Fruit fly (Drosophila melanogaster) whole organism, embryonic: ENCODE results near the gene CG33631.

Experiments used
- Adf1 ChIP-seq: fragments of 200-800 bp; sonication (Bioruptor generic); IDR thresholded peaks from 2 replicates; pipeline ENCODE4 v1.3.6; 2022; ENCODE audit warnings: missing biosample characterization, missing genetic modification characterization
- CG10366 ChIP-seq: fragments of 200-800 bp; sonication (Bioruptor generic); IDR thresholded peaks from 2 replicates; pipeline ENCODE4 v1.3.6; 2022; ENCODE audit warnings: missing biosample characterization, missing genetic modification characterization
- CG12744 ChIP-seq: fragments of 200-800 bp; sonication (Bioruptor generic); optimal IDR thresholded peaks from 2 replicates; lab custom pipeline; 2016; ENCODE audit warnings: missing biosample characterization, missing genetic modification characterization
- CG15011 ChIP-seq: fragments of 200-800 bp; sonication (Bioruptor generic); optimal IDR thresholded peaks from 3 replicates; lab custom pipeline; 2018; ENCODE audit warnings: missing biosample characterization, mild to moderate bottlenecking, missing genetic modification characterization
- CG16863 ChIP-seq: fragments of 200-800 bp; sonication (Bioruptor generic); optimal IDR thresholded peaks from 3 replicates; lab custom pipeline; 2016; ENCODE audit warnings: missing biosample characterization, missing genetic modification characterization
- CG17361 ChIP-seq: fragments of 200-800 bp; sonication (Bioruptor generic); IDR thresholded peaks from 3 replicates; pipeline ENCODE4 v1.3.6; 2022; ENCODE audit warnings: missing biosample characterization, missing genetic modification characterization
- CG17912 ChIP-seq: fragments of 200-800 bp; sonication (Bioruptor generic); optimal IDR thresholded peaks from 2 replicates; lab custom pipeline; 2018; ENCODE audit warnings: missing biosample characterization, mild to moderate bottlenecking, missing genetic modification characterization
- CG1832 ChIP-seq: fragments of 200-800 bp; sonication (Bioruptor generic); optimal IDR thresholded peaks from 2 replicates; lab custom pipeline; 2017; ENCODE audit warnings: missing biosample characterization, mild to moderate bottlenecking, missing genetic modification characterization, inconsistent platforms
- CG2120 ChIP-seq: fragments of 200-800 bp; sonication (Bioruptor generic); optimal IDR thresholded peaks from 3 replicates; lab custom pipeline; 2016; ENCODE audit warnings: missing biosample characterization, missing genetic modification characterization
- CG2889 ChIP-seq: fragments of 200-800 bp; sonication (Bioruptor generic); IDR thresholded peaks from 3 replicates; pipeline ENCODE4 v1.3.6; 2022; ENCODE audit warnings: missing biosample characterization, missing genetic modification characterization
- CG31365 ChIP-seq: fragments of 200-800 bp; sonication (Bioruptor generic); optimal IDR thresholded peaks from 2 replicates; lab custom pipeline; 2018; ENCODE audit warnings: missing biosample characterization, mild to moderate bottlenecking, missing genetic modification characterization
- CG34224 ChIP-seq: fragments of 200-800 bp; sonication (Bioruptor generic); IDR thresholded peaks from 3 replicates; pipeline ENCODE4 v1.3.6; 2022; ENCODE audit warnings: missing biosample characterization, missing genetic modification characterization; ENCODE audit not compliant: partially characterized antibody
- CG3847 ChIP-seq: fragments of 200-800 bp; sonication (Bioruptor generic); IDR thresholded peaks from 2 replicates; pipeline ENCODE4 v1.3.6; 2022; ENCODE audit warnings: missing biosample characterization, missing genetic modification characterization
- CG6791 ChIP-seq: fragments of 200-800 bp; sonication (Bioruptor generic); IDR thresholded peaks from 3 replicates; pipeline ENCODE4 v1.3.6; 2022; ENCODE audit warnings: missing biosample characterization, missing genetic modification characterization; ENCODE audit not compliant: partially characterized antibody
- CG7271 ChIP-seq: fragments of 200-800 bp; sonication (Bioruptor generic); optimal IDR thresholded peaks from 2 replicates; lab custom pipeline; 2018; ENCODE audit warnings: missing biosample characterization, mild to moderate bottlenecking, missing genetic modification characterization, moderate library complexity
- CG7987 ChIP-seq: fragments of 200-800 bp; sonication (Bioruptor generic); optimal IDR thresholded peaks from 2 replicates; lab custom pipeline; 2018; ENCODE audit warnings: missing biosample characterization, mild to moderate bottlenecking, missing genetic modification characterization, moderate library complexity
- CG9797 ChIP-seq: fragments of 200-800 bp; sonication (Bioruptor generic); optimal IDR thresholded peaks from 3 replicates; lab custom pipeline; 2018; ENCODE audit warnings: missing biosample characterization, mild to moderate bottlenecking, missing genetic modification characterization
- Chrac-16 ChIP-seq: fragments of 200-800 bp; sonication (Bioruptor generic); optimal IDR thresholded peaks from 3 replicates; lab custom pipeline; 2016; ENCODE audit warnings: missing biosample characterization, missing genetic modification characterization
- Dbx ChIP-seq: fragments of 200-800 bp; sonication (Bioruptor generic); IDR thresholded peaks from 3 replicates; pipeline ENCODE4 v1.3.6; 2022; ENCODE audit warnings: missing biosample characterization, missing genetic modification characterization
- Doc2 ChIP-seq: fragments of 200-800 bp; sonication (Bioruptor generic); IDR thresholded peaks from 2 replicates; pipeline ENCODE4 v1.3.6; 2022; ENCODE audit warnings: missing biosample characterization, missing genetic modification characterization
- Dp ChIP-seq: fragments of 200-800 bp; sonication (Bioruptor generic); optimal IDR thresholded peaks from 2 replicates; lab custom pipeline; 2018; ENCODE audit warnings: missing biosample characterization, mild to moderate bottlenecking, missing genetic modification characterization, moderate library complexity
- E2f1 ChIP-seq: fragments of 200-800 bp; sonication (Bioruptor generic); IDR thresholded peaks from 2 replicates; pipeline ENCODE4 v1.3.6; 2022; ENCODE audit warnings: missing biosample characterization, missing genetic modification characterization
- GATAe ChIP-seq: fragments of 200-800 bp; sonication (Bioruptor generic); conservative IDR thresholded peaks from 2 replicates; pipeline ENCODE4 v1.3.6; 2022; ENCODE audit warnings: missing biosample characterization, missing genetic modification characterization
- HLH4C ChIP-seq: fragments of 200-800 bp; sonication (Bioruptor generic); IDR thresholded peaks from 3 replicates; pipeline ENCODE4 v1.3.6; 2022; ENCODE audit warnings: missing biosample characterization, missing genetic modification characterization; ENCODE audit not compliant: partially characterized antibody
- HmgD ChIP-seq: fragments of 200-800 bp; sonication (Bioruptor generic); optimal IDR thresholded peaks from 3 replicates; lab custom pipeline; 2016; ENCODE audit warnings: missing biosample characterization, missing genetic modification characterization
- MBD-R2 ChIP-seq: fragments of 200-800 bp; sonication (Bioruptor generic); IDR thresholded peaks from 2 replicates; pipeline ENCODE4 v1.3.6; 2022; ENCODE audit warnings: missing biosample characterization, missing genetic modification characterization
- PHDP ChIP-seq: fragments of 200-800 bp; sonication (Bioruptor generic); optimal IDR thresholded peaks from 3 replicates; lab custom pipeline; 2018; ENCODE audit warnings: missing biosample characterization, mild to moderate bottlenecking, missing genetic modification characterization, moderate library complexity
- Ptx1 ChIP-seq: fragments of 200-800 bp; sonication (Bioruptor generic); IDR thresholded peaks from 2 replicates; pipeline ENCODE4 v1.3.6; 2022; ENCODE audit warnings: missing biosample characterization, missing genetic modification characterization
- Six4 ChIP-seq: fragments of 200-800 bp; sonication (Bioruptor generic); optimal IDR thresholded peaks from 2 replicates; lab custom pipeline; 2016; ENCODE audit warnings: missing biosample characterization, missing genetic modification characterization
- Spps ChIP-seq: fragments of 200-800 bp; sonication (Bioruptor generic); optimal IDR thresholded peaks from 2 replicates; lab custom pipeline; 2018; ENCODE audit warnings: missing biosample characterization, mild to moderate bottlenecking, missing genetic modification characterization
- Sry-β ChIP-seq: fragments of 200-800 bp; sonication (Bioruptor generic); optimal IDR thresholded peaks from 2 replicates; lab custom pipeline; 2018; ENCODE audit warnings: missing biosample characterization, mild to moderate bottlenecking, missing genetic modification characterization, moderate library complexity
- Vsx1 ChIP-seq: fragments of 200-800 bp; sonication (Bioruptor generic); optimal IDR thresholded peaks from 2 replicates; lab custom pipeline; 2017; ENCODE audit warnings: missing biosample characterization, mild to moderate bottlenecking, missing genetic modification characterization, missing genetic modification reagents
- ci ChIP-seq: fragments of 200-800 bp; sonication (Bioruptor generic); IDR thresholded peaks from 3 replicates; pipeline ENCODE4 v1.3.6; 2022; ENCODE audit warnings: missing biosample characterization, missing genetic modification characterization
- corto ChIP-seq: fragments of 200-800 bp; sonication (Bioruptor generic); optimal IDR thresholded peaks from 2 replicates; lab custom pipeline; 2016; ENCODE audit warnings: missing biosample characterization, mild to moderate bottlenecking, missing genetic modification characterization, moderate library complexity
- cwo ChIP-seq: fragments of 200-800 bp; sonication (Bioruptor generic); optimal IDR thresholded peaks from 3 replicates; lab custom pipeline; 2017; ENCODE audit warnings: missing biosample characterization, missing genetic modification characterization, mild to moderate bottlenecking, moderate library complexity, missing genetic modification reagents
- esg ChIP-seq: fragments of 200-800 bp; sonication (Bioruptor generic); conservative IDR thresholded peaks from 2 replicates; pipeline ENCODE4 v1.3.6; 2022; ENCODE audit warnings: missing biosample characterization, missing genetic modification characterization
- fu2 ChIP-seq: fragments of 200-800 bp; sonication (Bioruptor generic); optimal IDR thresholded peaks from 2 replicates; lab custom pipeline; 2016; ENCODE audit warnings: missing biosample characterization, missing genetic modification characterization
- gcm2 ChIP-seq: fragments of 200-800 bp; sonication (Bioruptor generic); optimal IDR thresholded peaks from 2 replicates; lab custom pipeline; 2016; ENCODE audit warnings: missing biosample characterization, missing genetic modification characterization
- grn ChIP-seq: fragments of 200-800 bp; sonication (Bioruptor generic); optimal IDR thresholded peaks from 3 replicates; lab custom pipeline; 2017; ENCODE audit warnings: missing biosample characterization, missing genetic modification characterization
- h ChIP-seq: fragments of >200 bp; optimal IDR thresholded peaks from 2 replicates; lab custom pipeline; 2017
- ham ChIP-seq: fragments of 200-800 bp; sonication (Bioruptor generic); IDR thresholded peaks from 2 replicates; pipeline ENCODE4 v1.3.6; 2022; ENCODE audit warnings: missing biosample characterization, missing genetic modification characterization
- hth ChIP-seq: fragments of >200 bp; optimal IDR thresholded peaks from 2 replicates; lab custom pipeline; 2017; ENCODE audit warnings: inconsistent platforms
- ind ChIP-seq: fragments of 200-800 bp; sonication (Bioruptor generic); optimal IDR thresholded peaks from 3 replicates; lab custom pipeline; 2016; ENCODE audit warnings: missing biosample characterization, missing genetic modification characterization
- mirr ChIP-seq: fragments of 200-800 bp; sonication (Bioruptor generic); optimal IDR thresholded peaks from 3 replicates; lab custom pipeline; 2018; ENCODE audit warnings: missing biosample characterization, mild to moderate bottlenecking, missing genetic modification characterization
- nau ChIP-seq: fragments of 200-800 bp; sonication (Bioruptor generic); optimal IDR thresholded peaks from 3 replicates; lab custom pipeline; 2017; ENCODE audit warnings: missing biosample characterization, mild to moderate bottlenecking, missing genetic modification characterization, missing genetic modification reagents
- nerfin-2 ChIP-seq: fragments of 200-800 bp; sonication (Bioruptor generic); IDR thresholded peaks from 2 replicates; pipeline ENCODE4 v1.3.6; 2022; ENCODE audit warnings: missing biosample characterization, missing genetic modification characterization; ENCODE audit not compliant: partially characterized antibody
- pita ChIP-seq: fragments of 200-800 bp; sonication (Bioruptor generic); optimal IDR thresholded peaks from 2 replicates; lab custom pipeline; 2017; ENCODE audit warnings: missing biosample characterization, mild to moderate bottlenecking, missing genetic modification characterization
- stwl ChIP-seq: fragments of 200-800 bp; sonication (Bioruptor generic); optimal IDR thresholded peaks from 3 replicates; lab custom pipeline; 2018; ENCODE audit warnings: missing biosample characterization, mild to moderate bottlenecking, missing genetic modification characterization, moderate library complexity
- zf30C ChIP-seq: fragments of 200-800 bp; sonication (Bioruptor generic); optimal IDR thresholded peaks from 3 replicates; lab custom pipeline; 2018; ENCODE audit warnings: missing biosample characterization, mild to moderate bottlenecking, missing genetic modification characterization
- zfh1 ChIP-seq: fragments of 200-800 bp; sonication (Bioruptor generic); IDR thresholded peaks from 3 replicates; pipeline ENCODE4 v1.3.6; 2022; ENCODE audit warnings: missing biosample characterization, missing genetic modification characterization

CG33631 gene

dm6 chr3R:10048842-10049527 lies 14.8 kb upstream of the CG33631 start, which contains the start of gene ohgt (continued):
- TF ChIP-seq CG3847 (GFP tag; lab: Robert Waterston, UW), result no peak
- TF ChIP-seq h (lab: Kevin White, UChicago), result no peak
- no peak for TF ChIP-seq cwo (GFP tag; lab: Kevin White, UChicago)
- TF ChIP-seq Adf1, result no peak
- TF ChIP-seq Ptx1 (GFP tag; lab: Robert Waterston, UW), result no peak
- TF ChIP-seq zfh1 (GFP tag; lab: Robert Waterston, UW), result no peak
- no peak for TF ChIP-seq nau (GFP tag; lab: Kevin White, UChicago)
- peak; percentile 86 for TF ChIP-seq Sry-β
- no peak for TF ChIP-seq CG15011 (GFP tag; lab: Kevin White, UChicago)
- no peak for TF ChIP-seq pita (GFP tag; lab: Kevin White, UChicago)
- no peak for TF ChIP-seq ham (GFP tag; lab: Robert Waterston, UW)
- TF ChIP-seq CG7987 (GFP tag; lab: Kevin White, UChicago), result no peak
- no peak for TF ChIP-seq Doc2 (GFP tag; lab: Robert Waterston, UW)
- TF ChIP-seq CG12744 (GFP tag; lab: Kevin White, UChicago), result no peak
- no peak for TF ChIP-seq PHDP
- peak; percentile 38 for TF ChIP-seq Vsx1
- no peak for TF ChIP-seq CG17912
- TF ChIP-seq CG17361 (GFP tag; lab: Robert Waterston, UW), result peak; percentile 96
- TF ChIP-seq hth (lab: Kevin White, UChicago), result no peak
- peak; percentile 20; the same call in 1 of the 2 replicates for TF ChIP-seq MBD-R2 (GFP tag; lab: Robert Waterston, UW)
- no peak for TF ChIP-seq mirr (GFP tag; lab: Kevin White, UChicago)
- TF ChIP-seq esg, result no peak
- TF ChIP-seq CG2889 (GFP tag; lab: Robert Waterston, UW), result no peak
- 0 out of 3 replicates have a peak, but pooled peaks have one; percentile 21 for TF ChIP-seq CG6791 (GFP tag; lab: Robert Waterston, UW)
- peak; percentile 12 for TF ChIP-seq ind (GFP tag; lab: Kevin White, UChicago)
- no peak for TF ChIP-seq Chrac-16 (GFP tag; lab: Kevin White, UChicago)
- TF ChIP-seq CG10366, result no peak
- no peak for TF ChIP-seq fu2 (GFP tag; lab: Kevin White, UChicago)
- TF ChIP-seq CG31365, result no peak
- TF ChIP-seq Spps (tag; lab: Kevin White, UChicago), result no peak
- TF ChIP-seq Six4, result no peak

dm6 chr3R:10052695-10053382 lies 11.0 kb upstream of the CG33631 start, which contains the start of the genes Fancl and Npc2e:
Gene Fancl, minus strand, starts transcription at chr3R:10052869.
Gene Npc2e, plus strand, starts transcription at chr3R:10053332.
- TF ChIP-seq CG16863 (GFP tag; lab: Kevin White, UChicago), result no peak
- 0 out of 3 replicates have a peak, but pooled peaks have one; percentile 47 for TF ChIP-seq HLH4C
- TF ChIP-seq Dp (GFP tag; lab: Kevin White, UChicago), result peak; percentile 84
- TF ChIP-seq CG7271 (tag; lab: Kevin White, UChicago), result no peak
- TF ChIP-seq CG1832 (GFP tag; lab: Kevin White, UChicago), result no peak
- peak; percentile 44 for TF ChIP-seq stwl (tag; lab: Kevin White, UChicago)
- TF ChIP-seq nerfin-2 (GFP tag; lab: Robert Waterston, UW), result peak; percentile 46; the same call in 1 of the 2 replicates
- TF ChIP-seq Dbx (GFP tag; lab: Robert Waterston, UW), result 0 out of 3 replicates have a peak, but pooled peaks have one; percentile 16
- peak; percentile 37 for TF ChIP-seq grn (GFP tag; lab: Kevin White, UChicago)
- TF ChIP-seq CG2120 (GFP tag; lab: Kevin White, UChicago), result no peak
- no peak; the same call in 2 of the 3 replicates for TF ChIP-seq CG34224 (GFP tag; lab: Robert Waterston, UW)
- no peak for TF ChIP-seq zf30C (GFP tag; lab: Kevin White, UChicago)
- no peak for TF ChIP-seq gcm2 (GFP tag; lab: Kevin White, UChicago)
- TF ChIP-seq E2f1, result no peak
- TF ChIP-seq ci (GFP tag; lab: Robert Waterston, UW), result no peak
- no peak for TF ChIP-seq corto (GFP tag; lab: Kevin White, UChicago)
- TF ChIP-seq GATAe (GFP tag; lab: Robert Waterston, UW), result no peak
- TF ChIP-seq CG9797 (GFP tag; lab: Kevin White, UChicago), result no peak
- peak; percentile 1 for TF ChIP-seq HmgD
